Fruit fly (Drosophila melanogaster) whole organism, embryonic: ENCODE results near the gene CkIIalpha-i3.

Experiments
- Aef1 ChIP-seq: fragments of 200-800 bp; sonication (Bioruptor generic); IDR thresholded peaks from 3 replicates; pipeline ENCODE4 v1.3.6; 2022; ENCODE audit warnings: missing biosample characterization, missing genetic modification characterization
- Atf6 ChIP-seq: fragments of 200-800 bp; sonication (Bioruptor generic); IDR thresholded peaks from 2 replicates; pipeline ENCODE4 v1.3.6; 2022; ENCODE audit warnings: missing biosample characterization, missing genetic modification characterization
- C15 ChIP-seq: fragments of 200-800 bp; sonication (Bioruptor generic); IDR thresholded peaks from 3 replicates; pipeline ENCODE4 v1.3.6; 2022; ENCODE audit warnings: missing biosample characterization, missing genetic modification characterization
- CG10209 ChIP-seq: fragments of 200-800 bp; sonication (Bioruptor generic); optimal IDR thresholded peaks from 3 replicates; lab custom pipeline; 2017; ENCODE audit warnings: missing biosample characterization, mild to moderate bottlenecking, missing genetic modification characterization, missing genetic modification reagents
- CG10654 ChIP-seq: fragments of 200-800 bp; sonication (Bioruptor generic); optimal IDR thresholded peaks from 2 replicates; lab custom pipeline; 2016; ENCODE audit warnings: missing biosample characterization, missing genetic modification characterization
- CG11723 ChIP-seq: fragments of 200-800 bp; sonication (Bioruptor generic); optimal IDR thresholded peaks from 2 replicates; lab custom pipeline; 2017; ENCODE audit warnings: missing biosample characterization, mild to moderate bottlenecking, missing genetic modification characterization
- CG12104 ChIP-seq: fragments of 200-800 bp; sonication (Bioruptor generic); optimal IDR thresholded peaks from 3 replicates; lab custom pipeline; 2016; ENCODE audit warnings: missing biosample characterization, missing genetic modification characterization
- CG12659 ChIP-seq: fragments of 200-800 bp; sonication (Bioruptor generic); optimal IDR thresholded peaks from 3 replicates; lab custom pipeline; 2017; ENCODE audit warnings: mild to moderate bottlenecking, missing biosample characterization, missing genetic modification reagents, missing genetic modification characterization
- CG13123 ChIP-seq: fragments of 200-800 bp; sonication (Bioruptor generic); optimal IDR thresholded peaks from 2 replicates; lab custom pipeline; 2016; ENCODE audit warnings: missing biosample characterization, missing genetic modification characterization
- CG14667 ChIP-seq: fragments of 200-800 bp; sonication (Bioruptor generic); IDR thresholded peaks from 2 replicates; pipeline ENCODE4 v1.3.6; 2022; ENCODE audit warnings: missing biosample characterization, missing genetic modification characterization
- CG17912 ChIP-seq: fragments of 200-800 bp; sonication (Bioruptor generic); optimal IDR thresholded peaks from 2 replicates; lab custom pipeline; 2018; ENCODE audit warnings: missing biosample characterization, mild to moderate bottlenecking, missing genetic modification characterization
- CG18599 ChIP-seq: fragments of 200-800 bp; sonication (Bioruptor generic); optimal IDR thresholded peaks from 3 replicates; lab custom pipeline; 2017; ENCODE audit warnings: missing biosample characterization, missing genetic modification characterization, mild to moderate bottlenecking, moderate library complexity, missing genetic modification reagents
- CG30020 ChIP-seq: fragments of 200-800 bp; optimal IDR thresholded peaks from 2 replicates; lab custom pipeline; 2019; ENCODE audit warnings: missing biosample characterization, mild to moderate bottlenecking, missing genetic modification characterization, moderate library complexity
- CG31441 ChIP-seq: fragments of 200-800 bp; sonication (Bioruptor generic); IDR thresholded peaks from 2 replicates; pipeline ENCODE4 v1.3.6; 2022; ENCODE audit warnings: missing biosample characterization, missing genetic modification characterization
- CG3163 ChIP-seq: fragments of 200-800 bp; sonication (Bioruptor generic); optimal IDR thresholded peaks from 3 replicates; lab custom pipeline; 2016; ENCODE audit warnings: missing biosample characterization, missing genetic modification characterization
- CG32772 ChIP-seq: fragments of 200-800 bp; sonication (Bioruptor generic); IDR thresholded peaks from 2 replicates; pipeline ENCODE4 v1.3.6; 2022; ENCODE audit warnings: missing biosample characterization, missing genetic modification characterization
- CG5953 ChIP-seq: fragments of 200-800 bp; sonication (Bioruptor generic); IDR thresholded peaks from 2 replicates; pipeline ENCODE4 v1.3.6; 2022; ENCODE audit warnings: missing biosample characterization, missing genetic modification characterization
- CG6254 ChIP-seq: fragments of 200-800 bp; sonication (Bioruptor generic); optimal IDR thresholded peaks from 3 replicates; lab custom pipeline; 2017; ENCODE audit warnings: mild to moderate bottlenecking, missing biosample characterization, missing genetic modification reagents, missing genetic modification characterization
- CG6813 ChIP-seq: fragments of 200-800 bp; sonication (Bioruptor generic); optimal IDR thresholded peaks from 2 replicates; lab custom pipeline; 2017; ENCODE audit warnings: missing biosample characterization, missing genetic modification characterization, mild to moderate bottlenecking, moderate library complexity, missing genetic modification reagents
- D ChIP-seq, 2 experiments: fragments of 200-800 bp in 1 of 2; fragments of >200 bp in 1 of 2; sonication (Bioruptor generic) in 1 of 2; optimal IDR thresholded peaks; 2 replicates in 1 of 2; 3 replicates in 1 of 2; lab custom pipeline; 2017; ENCODE audit warnings: mild to moderate bottlenecking in 1 of 2, missing biosample characterization in 1 of 2, missing genetic modification characterization in 1 of 2, missing genetic modification reagents in 1 of 2
- Dfd ChIP-seq, 2 experiments: fragments of >200 bp; optimal IDR thresholded peaks; 2 replicates each; lab custom pipeline; 2017; ENCODE audit warnings: missing biosample characterization in 2 of 2, missing genetic modification characterization in 2 of 2
- HHEX ChIP-seq: fragments of 200-800 bp; sonication (Bioruptor generic); optimal IDR thresholded peaks from 3 replicates; lab custom pipeline; 2017; ENCODE audit warnings: missing biosample characterization, mild to moderate bottlenecking, missing genetic modification characterization, missing genetic modification reagents
- HLH3B ChIP-seq: fragments of 200-800 bp; sonication (Bioruptor generic); IDR thresholded peaks from 2 replicates; pipeline ENCODE4 v1.3.6; 2022; ENCODE audit warnings: missing biosample characterization, missing genetic modification characterization
- Hey ChIP-seq: fragments of 200-800 bp; sonication (Bioruptor generic); optimal IDR thresholded peaks from 3 replicates; lab custom pipeline; 2018; ENCODE audit warnings: missing biosample characterization, mild to moderate bottlenecking, missing genetic modification characterization
- HmgD ChIP-seq: fragments of 200-800 bp; sonication (Bioruptor generic); optimal IDR thresholded peaks from 3 replicates; lab custom pipeline; 2016; ENCODE audit warnings: missing biosample characterization, missing genetic modification characterization
- Lpt ChIP-seq: fragments of >200 bp; optimal IDR thresholded peaks from 2 replicates; lab custom pipeline; 2018; ENCODE audit warnings: missing biosample characterization, missing genetic modification characterization
- MESR4 ChIP-seq: fragments of 200-800 bp; sonication (Bioruptor generic); optimal IDR thresholded peaks from 2 replicates; lab custom pipeline; 2018; ENCODE audit warnings: missing biosample characterization, mild to moderate bottlenecking, missing genetic modification characterization, moderate library complexity
- Meics ChIP-seq: fragments of 200-800 bp; sonication (Bioruptor generic); optimal IDR thresholded peaks from 2 replicates; lab custom pipeline; 2017; ENCODE audit warnings: missing biosample characterization, mild to moderate bottlenecking, missing genetic modification characterization
- Myb ChIP-seq: fragments of 200-800 bp; sonication (Bioruptor generic); optimal IDR thresholded peaks from 2 replicates; lab custom pipeline; 2016; ENCODE audit warnings: missing biosample characterization, missing genetic modification characterization
- Sox100B ChIP-seq: fragments of 200-800 bp; sonication (Bioruptor generic); optimal IDR thresholded peaks from 3 replicates; lab custom pipeline; 2018; ENCODE audit warnings: missing biosample characterization, mild to moderate bottlenecking, missing genetic modification characterization
- Sry-δ ChIP-seq: fragments of 200-800 bp; sonication (Bioruptor generic); optimal IDR thresholded peaks from 2 replicates; lab custom pipeline; 2016; ENCODE audit warnings: missing biosample characterization, missing genetic modification characterization
- amos ChIP-seq: fragments of 200-800 bp; sonication (Bioruptor generic); IDR thresholded peaks from 2 replicates; pipeline ENCODE4 v1.3.6; 2022; ENCODE audit warnings: missing biosample characterization, missing genetic modification characterization; ENCODE audit not compliant: partially characterized antibody
- bab2 ChIP-seq: fragments of 200-800 bp; sonication (Bioruptor generic); optimal IDR thresholded peaks from 2 replicates; lab custom pipeline; 2016; ENCODE audit warnings: missing biosample characterization, missing genetic modification characterization
- cato ChIP-seq: fragments of 200-800 bp; sonication (Bioruptor generic); optimal IDR thresholded peaks from 2 replicates; lab custom pipeline; 2016; ENCODE audit warnings: missing biosample characterization, missing genetic modification characterization, borderline replicate concordance
- chif ChIP-seq, 2 experiments: fragments of 200-800 bp; sonication (Bioruptor generic); optimal IDR thresholded peaks; 3 replicates each; lab custom pipeline; 2016; ENCODE audit warnings: missing biosample characterization in 2 of 2, missing genetic modification characterization in 2 of 2
- chinmo ChIP-seq: fragments of 200-800 bp; sonication (Bioruptor generic); IDR thresholded peaks from 4 replicates; pipeline ENCODE4 v1.3.6; 2022; ENCODE audit warnings: missing biosample characterization, missing genetic modification characterization; ENCODE audit not compliant: partially characterized antibody
- disco-r ChIP-seq: fragments of 200-800 bp; sonication (Bioruptor generic); optimal IDR thresholded peaks from 2 replicates; lab custom pipeline; 2016; ENCODE audit warnings: missing biosample characterization, missing genetic modification characterization
- gsb ChIP-seq: fragments of 200-800 bp; sonication (Bioruptor generic); IDR thresholded peaks from 2 replicates; pipeline ENCODE4 v1.3.6; 2022; ENCODE audit warnings: missing biosample characterization, missing genetic modification characterization
- lbe ChIP-seq: fragments of 200-800 bp; sonication (Bioruptor generic); optimal IDR thresholded peaks from 2 replicates; lab custom pipeline; 2016; ENCODE audit warnings: missing biosample characterization, mild to moderate bottlenecking, missing genetic modification characterization
- p53 ChIP-seq: fragments of 200-800 bp; sonication (Bioruptor generic); optimal IDR thresholded peaks from 2 replicates; lab custom pipeline; 2016; ENCODE audit warnings: missing biosample characterization, missing genetic modification characterization
- pnt ChIP-seq: fragments of 200-800 bp; sonication (Bioruptor generic); optimal IDR thresholded peaks from 3 replicates; lab custom pipeline; 2016; ENCODE audit warnings: missing biosample characterization, missing genetic modification characterization
- ranshi ChIP-seq: fragments of 200-800 bp; sonication (Bioruptor generic); IDR thresholded peaks from 2 replicates; pipeline ENCODE4 v1.3.6; 2022; ENCODE audit warnings: missing biosample characterization, missing genetic modification characterization
- repo ChIP-seq: fragments of 200-800 bp; sonication (Bioruptor generic); optimal IDR thresholded peaks from 2 replicates; lab custom pipeline; 2016; ENCODE audit warnings: missing biosample characterization, missing genetic modification characterization
- sim ChIP-seq: fragments of 200-800 bp; sonication (Bioruptor generic); IDR thresholded peaks from 2 replicates; pipeline ENCODE4 v1.3.6; 2022; ENCODE audit warnings: missing biosample characterization, missing genetic modification characterization
- sug ChIP-seq: fragments of 200-800 bp; optimal IDR thresholded peaks from 2 replicates; lab custom pipeline; 2019; ENCODE audit warnings: missing biosample characterization, mild to moderate bottlenecking, missing genetic modification characterization, moderate library complexity
- trem ChIP-seq: fragments of 200-800 bp; optimal IDR thresholded peaks from 3 replicates; lab custom pipeline; 2019; ENCODE audit warnings: missing biosample characterization, mild to moderate bottlenecking, missing genetic modification characterization, moderate library complexity
- unpg ChIP-seq: fragments of 200-800 bp; sonication (Bioruptor generic); optimal IDR thresholded peaks from 3 replicates; lab custom pipeline; 2018; ENCODE audit warnings: missing biosample characterization, mild to moderate bottlenecking, missing genetic modification characterization, moderate library complexity
- vvl ChIP-seq: fragments of 200-800 bp; sonication (Bioruptor generic); IDR thresholded peaks from 2 replicates; pipeline ENCODE4 v1.3.6; 2022; ENCODE audit warnings: missing biosample characterization, missing genetic modification characterization
- zf30C ChIP-seq: fragments of 200-800 bp; sonication (Bioruptor generic); optimal IDR thresholded peaks from 3 replicates; lab custom pipeline; 2018; ENCODE audit warnings: missing biosample characterization, mild to moderate bottlenecking, missing genetic modification characterization

CkIIalpha-i3 gene

dm6 chr3L:711839-712553 lies 1.6 kb upstream of the CkIIalpha-i3 start, which contains the start of gene CG13896 (continued):
- TF ChIP-seq chinmo (GFP tag; lab: Robert Waterston, UW) (no peak), ranshi (GFP tag; lab: Robert Waterston, UW) (peak; percentile 85), CG30020 (tag; lab: Kevin White, UChicago) (peak; percentile 52), CG6813 (peak; percentile 78), sim (GFP tag; lab: Robert Waterston, UW) (no peak), CG17912 (GFP tag; lab: Kevin White, UChicago) (peak; percentile 58), Meics (peak; percentile 88), cato (GFP tag; lab: Kevin White, UChicago) (peak; percentile 76), CG31441 (peak; percentile 83), chif (GFP tag; optimal IDR thresholded peaks at IDR 0.05; lab: Kevin White, UChicago) (peak; percentile 88 to 96), repo (GFP tag; lab: Kevin White, UChicago) (peak; percentile 75), MESR4 (GFP tag; lab: Kevin White, UChicago) (no peak), CG6254 (GFP tag; lab: Kevin White, UChicago) (peak; percentile 61), Atf6 (GFP tag; lab: Robert Waterston, UW) (peak; percentile 66), CG10209 (peak; percentile 89), CG18599 (peak; percentile 82), Lpt (no peak), p53 (GFP tag; lab: Kevin White, UChicago) (peak; percentile 84), CG32772 (peak; percentile 84), disco-r (GFP tag; lab: Kevin White, UChicago) (peak; percentile 50), Myb (GFP tag; lab: Kevin White, UChicago) (peak; percentile 76), pnt (GFP tag; lab: Kevin White, UChicago) (peak; percentile 91), CG14667 (GFP tag; lab: Robert Waterston, UW) (peak; percentile 90), gsb (peak; percentile 65), HmgD (GFP tag; lab: Kevin White, UChicago) (peak; percentile 90), HLH3B (GFP tag; lab: Robert Waterston, UW) (peak; percentile 69), Hey (tag; lab: Kevin White, UChicago) (peak; percentile 36), lbe (GFP tag; lab: Kevin White, UChicago) (peak; percentile 73), zf30C (GFP tag; lab: Kevin White, UChicago) (peak; percentile 96), C15 (no peak), CG5953 (GFP tag; lab: Robert Waterston, UW) (peak; percentile 58; the same call in 1 of the 2 replicates), Dfd (GFP tag; optimal IDR thresholded peaks at IDR 0.05; lab: Kevin White, UChicago) (no peak), sug (tag; lab: Kevin White, UChicago) (peak; percentile 86), Aef1 (GFP tag; lab: Robert Waterston, UW) (peak; percentile 75), Sry-δ (peak; percentile 77), D (optimal IDR thresholded peaks at IDR 0.05; lab: Kevin White, UChicago) (no peak), D (GFP tag; optimal IDR thresholded peaks at IDR 0.05; lab: Kevin White, UChicago) (peak; percentile 73), CG13123 (GFP tag; lab: Kevin White, UChicago) (peak; percentile 78), vvl (GFP tag; lab: Robert Waterston, UW) (peak; percentile 91), CG12104 (GFP tag; lab: Kevin White, UChicago) (peak; percentile 84), CG11723 (GFP tag; lab: Kevin White, UChicago) (peak; percentile 54), Sox100B (peak; percentile 8), amos (GFP tag; lab: Robert Waterston, UW) (peak; percentile 48), HHEX (peak; percentile 81), CG3163 (GFP tag; lab: Kevin White, UChicago) (peak; percentile 80), CG10654 (GFP tag; lab: Kevin White, UChicago) (peak; percentile 76), CG12659 (GFP tag; lab: Kevin White, UChicago) (peak; percentile 87), bab2 (GFP tag; lab: Kevin White, UChicago) (peak; percentile 95), unpg (peak; percentile 88), trem (tag; lab: Kevin White, UChicago) (peak; percentile 72)
